Worm (Caenorhabditis elegans) whole organism, L1 larva: Measurements from ENCODE around the gene F52B10.3.

ENCODE experiments used
- Y116A8C.19 ChIP-seq: sonication (generic microtip); optimal IDR thresholded peaks from 2 replicates; lab custom pipeline; 2016; ENCODE audit warnings: missing compliant biosample characterization, missing genetic modification characterization, borderline replicate concordance
- aha-1 ChIP-seq: fragments of 150-350 bp; optimal IDR thresholded peaks from 2 replicates; lab custom pipeline; 2014; ENCODE audit warnings: missing biosample characterization, missing genetic modification characterization
- blmp-1 ChIP-seq: fragments of 150-350 bp; optimal IDR thresholded peaks from 2 replicates; lab custom pipeline; 2014; ENCODE audit warnings: missing biosample characterization, missing genetic modification characterization
- ceh-8 ChIP-seq: fragments of 200-800 bp; sonication (Bioruptor generic); optimal IDR thresholded peaks from 2 replicates; lab custom pipeline; 2018; ENCODE audit warnings: mild to moderate bottlenecking, missing genetic modification characterization, moderate library complexity, missing compliant biosample characterization
- ceh-88 ChIP-seq: fragments of 200-800 bp; sonication (Bioruptor generic); IDR thresholded peaks from 2 replicates; pipeline ENCODE4 v1.3.6; 2022; ENCODE audit warnings: missing genetic modification characterization, missing compliant biosample characterization
- ces-1 ChIP-seq: fragments of 150-350 bp; optimal IDR thresholded peaks from 2 replicates; lab custom pipeline; 2014; ENCODE audit warnings: missing biosample characterization, missing genetic modification reagents, missing genetic modification characterization
- dpl-1 ChIP-seq, 3 experiments: fragments of 150-350 bp in 2 of 3; sonication (generic microtip) in 1 of 3; optimal IDR thresholded peaks; 2 replicates each; lab custom pipeline; 2014 to 2017; ENCODE audit warnings: missing biosample characterization in 3 of 3, missing genetic modification characterization in 3 of 3, missing genetic modification reagents in 3 of 3
- dsc-1 ChIP-seq: sonication (generic microtip); optimal IDR thresholded peaks from 2 replicates; lab custom pipeline; 2016; ENCODE audit warnings: mild to moderate bottlenecking, missing genetic modification characterization, missing compliant biosample characterization
- efl-1 ChIP-seq, 4 experiments: fragments of 150-350 bp; optimal IDR thresholded peaks in 3 of 4; peaks in 1 of 4; 1 replicate in 1 of 4; 2 replicates in 3 of 4; lab custom pipeline; 2014; ENCODE audit warnings: missing biosample characterization in 2 of 4, missing genetic modification characterization in 2 of 4, missing genetic modification reagents in 2 of 4
- elt-3 ChIP-seq, 6 experiments: fragments of 150-350 bp in 1 of 6; sonication (generic microtip); optimal IDR thresholded peaks; 2 replicates each; lab custom pipeline; 2017 to 2018; ENCODE audit warnings: missing biosample characterization in 6 of 6, missing genetic modification characterization in 6 of 6, inconsistent platforms in 1 of 6
- fos-1 ChIP-seq: fragments of 150-350 bp; optimal IDR thresholded peaks from 2 replicates; lab custom pipeline; 2014; ENCODE audit warnings: missing biosample characterization, missing genetic modification characterization
- hlh-17 ChIP-seq: fragments of 200-800 bp; sonication (Bioruptor generic); optimal IDR thresholded peaks from 2 replicates; lab custom pipeline; 2018; ENCODE audit warnings: missing genetic modification characterization, mild to moderate bottlenecking, missing compliant biosample characterization, moderate library complexity, borderline replicate concordance
- hlh-4 ChIP-seq: sonication (generic microtip); optimal IDR thresholded peaks from 2 replicates; lab custom pipeline; 2016; ENCODE audit warnings: mild to moderate bottlenecking, missing genetic modification characterization, missing compliant biosample characterization
- hpl-2 ChIP-seq: fragments of 150-350 bp; optimal IDR thresholded peaks from 2 replicates; lab custom pipeline; 2014; ENCODE audit warnings: missing biosample characterization, missing genetic modification reagents, missing genetic modification characterization
- isw-1 ChIP-seq: fragments of 200-800 bp; sonication (Bioruptor generic); IDR thresholded peaks from 2 replicates; pipeline ENCODE4 v1.3.6; 2022; ENCODE audit warnings: missing genetic modification characterization, missing compliant biosample characterization
- lin-13 ChIP-seq: fragments of 150-350 bp; optimal IDR thresholded peaks from 2 replicates; lab custom pipeline; 2014; ENCODE audit warnings: missing biosample characterization, missing genetic modification reagents, missing genetic modification characterization
- lin-15B ChIP-seq: fragments of 150-350 bp; sonication (generic microtip); optimal IDR thresholded peaks from 3 replicates; lab custom pipeline; 2014; ENCODE audit warnings: missing biosample characterization, missing genetic modification characterization
- lin-35 ChIP-seq, 2 experiments: fragments of 150-350 bp; optimal IDR thresholded peaks; 2 replicates each; lab custom pipeline; 2014; ENCODE audit warnings: missing biosample characterization in 2 of 2, missing genetic modification characterization in 2 of 2, missing genetic modification reagents in 2 of 2
- lin-39 ChIP-seq: fragments of 150-350 bp; optimal IDR thresholded peaks from 2 replicates; lab custom pipeline; 2014; ENCODE audit warnings: missing biosample characterization, missing genetic modification reagents, missing genetic modification characterization
- lir-3 ChIP-seq: sonication (generic microtip); optimal IDR thresholded peaks from 2 replicates; lab custom pipeline; 2016; ENCODE audit warnings: mild to moderate bottlenecking, missing genetic modification characterization, moderate library complexity, missing compliant biosample characterization; ENCODE audit not compliant: poor library complexity
- lsy-2 ChIP-seq, 2 experiments: fragments of 150-350 bp; optimal IDR thresholded peaks; 2 replicates each; lab custom pipeline; 2014; ENCODE audit warnings: missing biosample characterization in 2 of 2, missing genetic modification characterization in 2 of 2
- mab-9 ChIP-seq: fragments of 200-800 bp; sonication (Bioruptor generic); IDR thresholded peaks from 2 replicates; pipeline ENCODE4 v1.3.6; 2022; ENCODE audit warnings: missing genetic modification reagents, missing genetic modification characterization, missing compliant biosample characterization
- mdl-1 ChIP-seq, 2 experiments: fragments of 150-350 bp; optimal IDR thresholded peaks; 2 replicates each; lab custom pipeline; 2014 to 2017; ENCODE audit warnings: missing biosample characterization in 2 of 2, missing genetic modification characterization in 2 of 2, inconsistent platforms in 1 of 2
- mep-1 ChIP-seq: fragments of 150-350 bp; optimal IDR thresholded peaks from 2 replicates; lab custom pipeline; 2014; ENCODE audit warnings: missing biosample characterization, missing genetic modification characterization
- nhr-19 ChIP-seq: fragments of 200-800 bp; sonication (Bioruptor generic); conservative IDR thresholded peaks from 2 replicates; pipeline ENCODE4 v1.3.6; 2022; ENCODE audit warnings: missing genetic modification characterization, missing compliant biosample characterization
- nhr-20 ChIP-seq: sonication (generic microtip); optimal IDR thresholded peaks from 2 replicates; lab custom pipeline; 2016; ENCODE audit warnings: mild to moderate bottlenecking, missing genetic modification characterization, missing compliant biosample characterization
- nhr-28 ChIP-seq: fragments of 150-350 bp; optimal IDR thresholded peaks from 2 replicates; lab custom pipeline; 2014; ENCODE audit warnings: missing biosample characterization, missing genetic modification characterization
- nhr-47 ChIP-seq: sonication (generic microtip); optimal IDR thresholded peaks from 2 replicates; lab custom pipeline; 2016; ENCODE audit warnings: mild to moderate bottlenecking, missing genetic modification characterization, moderate library complexity, missing compliant biosample characterization
- nhr-76 ChIP-seq: sonication (generic microtip); optimal IDR thresholded peaks from 2 replicates; lab custom pipeline; 2017; ENCODE audit warnings: missing biosample characterization, missing genetic modification characterization
- nhr-77 ChIP-seq: fragments of 150-350 bp; optimal IDR thresholded peaks from 2 replicates; lab custom pipeline; 2014; ENCODE audit warnings: missing biosample characterization, missing genetic modification characterization
- nhr-90 ChIP-seq: sonication (generic microtip); optimal IDR thresholded peaks from 2 replicates; lab custom pipeline; 2016; ENCODE audit warnings: mild to moderate bottlenecking, missing genetic modification characterization, missing compliant biosample characterization; ENCODE audit not compliant: poor library complexity
- pag-3 ChIP-seq: sonication (generic microtip); optimal IDR thresholded peaks from 2 replicates; lab custom pipeline; 2017; ENCODE audit warnings: missing genetic modification characterization, mild to moderate bottlenecking, missing compliant biosample characterization, antibody characterized with exemption, borderline replicate concordance; ENCODE audit not compliant: insufficient read depth
- pqm-1 ChIP-seq: sonication (generic microtip); optimal IDR thresholded peaks from 3 replicates; lab custom pipeline; 2017; ENCODE audit warnings: missing biosample characterization, missing genetic modification characterization
- rnt-1 ChIP-seq: sonication (generic microtip); optimal IDR thresholded peaks from 2 replicates; lab custom pipeline; 2016; ENCODE audit warnings: mild to moderate bottlenecking, missing genetic modification characterization, moderate library complexity, missing compliant biosample characterization
- skn-1 ChIP-seq: fragments of 150-350 bp; optimal IDR thresholded peaks from 2 replicates; lab custom pipeline; 2014; ENCODE audit warnings: missing biosample characterization, missing genetic modification characterization
- sox-4 ChIP-seq: sonication (generic microtip); optimal IDR thresholded peaks from 2 replicates; lab custom pipeline; 2016; ENCODE audit warnings: missing genetic modification characterization, missing compliant biosample characterization
- sptf-1 ChIP-seq: fragments of 150-350 bp; optimal IDR thresholded peaks from 2 replicates; lab custom pipeline; 2014; ENCODE audit warnings: missing biosample characterization, missing genetic modification characterization
- sup-37 ChIP-seq: fragments of 200-800 bp; sonication (Bioruptor generic); optimal IDR thresholded peaks from 2 replicates; lab custom pipeline; 2018; ENCODE audit warnings: mild to moderate bottlenecking, missing genetic modification characterization, missing compliant biosample characterization
- unc-130 ChIP-seq: fragments of 150-350 bp; optimal IDR thresholded peaks from 2 replicates; lab custom pipeline; 2017; ENCODE audit warnings: missing biosample characterization, missing genetic modification characterization, inconsistent platforms
- unc-30 ChIP-seq: sonication (generic microtip); optimal IDR thresholded peaks from 2 replicates; lab custom pipeline; 2017; ENCODE audit warnings: missing biosample characterization, missing genetic modification characterization
- unc-86 ChIP-seq: sonication (generic microtip); optimal IDR thresholded peaks from 2 replicates; lab custom pipeline; 2016; ENCODE audit warnings: missing genetic modification characterization, missing compliant biosample characterization
- unc-98 ChIP-seq: fragments of 200-800 bp; sonication (Bioruptor generic); IDR thresholded peaks from 2 replicates; pipeline ENCODE4 v1.3.6; 2022; ENCODE audit warnings: missing genetic modification characterization, missing compliant biosample characterization
- vab-15 ChIP-seq: sonication (generic microtip); optimal IDR thresholded peaks from 2 replicates; lab custom pipeline; 2017; ENCODE audit warnings: missing genotype, mild to moderate bottlenecking, missing genetic modification characterization, missing compliant biosample characterization
- zag-1 ChIP-seq: fragments of 150-350 bp; optimal IDR thresholded peaks from 2 replicates; lab custom pipeline; 2014; ENCODE audit warnings: missing biosample characterization, missing genetic modification characterization

The F52B10.3 gene

ce11 chrX:2874598-2874997 is 23.6 kb downstream of the F52B10.3 start:
- TF ChIP-seq aha-1 (tag; lab: Kevin White, UChicago) (no peak), lin-35 (GFP tag; optimal IDR thresholded peaks at IDR 0.05; lab: Kevin White, UChicago) (no peak), sptf-1 (tag; lab: Kevin White, UChicago) (no peak), sup-37 (GFP tag; lab: Kevin White, UChicago) (no peak), elt-3 (tag; optimal IDR thresholded peaks at IDR 0.05; lab: Kevin White, UChicago) (no peak), blmp-1 (peak; percentile 85)
- TF ChIP-seq, all 84 proteins: peak for 1

- TF ChIP-seq sptf-1 (tag; lab: Kevin White, UChicago) (no peak), pag-3 (tag; lab: Kevin White, UChicago) (no peak), mdl-1 (tag; optimal IDR thresholded peaks at IDR 0.05; lab: Kevin White, UChicago) (no peak), ceh-88 (GFP tag; lab: Robert Waterston, UW) (no peak), hlh-4 (tag; lab: Kevin White, UChicago) (no peak), skn-1 (no peak), lir-3 (tag; lab: Kevin White, UChicago) (no peak), lin-13 (GFP tag; lab: Kevin White, UChicago) (no peak), unc-86 (no peak), pqm-1 (tag; lab: Kevin White, UChicago) (no peak), mab-9 (no peak)
These were observed 24.9 kb downstream of the F52B10.3 start for ce11 chrX:2873272-2873671.

ce11 chrX:2871037-2871436 is 27.1 kb downstream of the F52B10.3 start, which contains the start of gene F53B3.3:
F53B3.3 (minus strand) TSS chrX:2871137.
- TF ChIP-seq hlh-17 (peak; percentile 18), nhr-19 (GFP tag; lab: Robert Waterston, UW) (no peak), nhr-77 (tag; lab: Kevin White, UChicago) (peak; percentile 6), lin-15B (tag; lab: Kevin White, UChicago) (no peak), efl-1 (optimal IDR thresholded peaks at IDR 0.05; lab: Kevin White, UChicago) (no peak), efl-1 (GFP tag; optimal IDR thresholded peaks at IDR 0.05 in 1 of 2; lab: Kevin White, UChicago) (peak in 1 of 2 experiments; percentile 55)

- no peak for TF ChIP-seq unc-30 (tag; lab: Kevin White, UChicago)
- TF ChIP-seq Y116A8C.19 (tag; lab: Kevin White, UChicago) = no peak
- TF ChIP-seq elt-3 (tag; optimal IDR thresholded peaks at IDR 0.05; lab: Kevin White, UChicago) = peak in 1 of 6 experiments; percentile 69
- peak; percentile 29 for TF ChIP-seq nhr-20
- no peak for TF ChIP-seq unc-98 (GFP tag; lab: Robert Waterston, UW)
- no peak for TF ChIP-seq mab-9
- no peak for TF ChIP-seq nhr-76 (tag; lab: Kevin White, UChicago)
- no peak for TF ChIP-seq efl-1 (optimal IDR thresholded peaks at IDR 0.05; lab: Kevin White, UChicago)
- TF ChIP-seq efl-1 (GFP tag; optimal IDR thresholded peaks at IDR 0.05 in 1 of 2; lab: Kevin White, UChicago) = no peak
- no peak for TF ChIP-seq vab-15 (tag; lab: Kevin White, UChicago)
- peak; percentile 60 for TF ChIP-seq blmp-1
- TF ChIP-seq nhr-28 (tag; lab: Kevin White, UChicago) = no peak
- TF ChIP-seq nhr-90 (tag; lab: Kevin White, UChicago) = peak; percentile 23
- TF ChIP-seq lir-3 (tag; lab: Kevin White, UChicago) = no peak
- TF ChIP-seq mep-1 = peak; percentile 32
- TF ChIP-seq nhr-47 (tag; lab: Kevin White, UChicago) = no peak
- TF ChIP-seq sptf-1 (tag; lab: Kevin White, UChicago) = no peak
- TF ChIP-seq dsc-1 (tag; lab: Kevin White, UChicago) = no peak
- no peak for TF ChIP-seq zag-1 (tag; lab: Kevin White, UChicago)
- no peak for TF ChIP-seq isw-1 (GFP tag; lab: Robert Waterston, UW)
- TF ChIP-seq lsy-2 (tag; optimal IDR thresholded peaks at IDR 0.05; lab: Kevin White, UChicago) = peak in 1 of 2 experiments; percentile 4
- TF ChIP-seq nhr-19 (GFP tag; lab: Robert Waterston, UW) = peak; percentile 13
- no peak for TF ChIP-seq ceh-8 (GFP tag; lab: Kevin White, UChicago)
- TF ChIP-seq sox-4 (tag; lab: Kevin White, UChicago) = no peak
- TF ChIP-seq hpl-2 (GFP tag; lab: Kevin White, UChicago) = no peak
- TF ChIP-seq dpl-1 (GFP tag; optimal IDR thresholded peaks at IDR 0.05; lab: Kevin White, UChicago) = no peak
- no peak for TF ChIP-seq rnt-1 (tag; lab: Kevin White, UChicago)
- TF ChIP-seq ces-1 (GFP tag; lab: Kevin White, UChicago) = no peak
- no peak for TF ChIP-seq fos-1 (tag; lab: Kevin White, UChicago)
- no peak for TF ChIP-seq sup-37 (GFP tag; lab: Kevin White, UChicago)
- no peak for TF ChIP-seq unc-130 (tag; lab: Kevin White, UChicago)
- no peak for TF ChIP-seq lin-39 (tag; lab: Kevin White, UChicago)
These were observed 32.5 kb downstream of the F52B10.3 start for ce11 chrX:2865591-2866217.
